Fruit fly (Drosophila melanogaster): Measurements from ENCODE around the gene CG14551.
A peak's percentile ranks its signal among the peaks of the same experiment; 100 is the strongest.

CG14551 gene

dm6 chr3R:26014262-26014833 lies 48.5 kb downstream of the CG14551 start, which contains the start of gene Kaz-m1 (continued):
- TF ChIP-seq CG31365 (tag; optimal IDR thresholded peaks at IDR 0.05) (no peak), NFAT (GFP tag; IDR thresholded peaks at IDR 0.05) (no peak), CoRest (tag; optimal IDR thresholded peaks at IDR 0.05) (peak; percentile 77), Jarid2 (GFP tag; optimal IDR thresholded peaks at IDR 0.05) (no peak), Scr (GFP tag; IDR thresholded peaks at IDR 0.05; ENCODE audit: partially characterized antibody) (no peak), maf-S (GFP tag; optimal IDR thresholded peaks at IDR 0.05) (no peak), CG9817 (tag; optimal IDR thresholded peaks at IDR 0.05) (peak; percentile 55), CG4820 (GFP tag; optimal IDR thresholded peaks at IDR 0.05) (peak; percentile 50), CG2712 (tag; optimal IDR thresholded peaks at IDR 0.05) (peak; percentile 81), Meics (GFP tag; optimal IDR thresholded peaks at IDR 0.05) (peak; percentile 62), ERR (GFP tag; optimal IDR thresholded peaks at IDR 0.05) (no peak), knrl (GFP tag; IDR thresholded peaks at IDR 0.05; ENCODE audit: partially characterized antibody) (no peak), z (GFP tag; IDR thresholded peaks at IDR 0.05) (no peak), CG12155 (GFP tag; optimal IDR thresholded peaks at IDR 0.05) (peak; percentile 30), C15 (GFP tag; IDR thresholded peaks at IDR 0.05) (no peak), Abd-B (GFP tag; optimal IDR thresholded peaks at IDR 0.05) (no peak), CG12236 (GFP tag; optimal IDR thresholded peaks at IDR 0.05) (no peak), Trl (optimal IDR thresholded peaks at IDR 0.05) (no peak), Trl (GFP tag; optimal IDR thresholded peaks at IDR 0.05) (no peak), zf30C (GFP tag; optimal IDR thresholded peaks at IDR 0.05) (no peak), HLH54F (GFP tag; optimal IDR thresholded peaks at IDR 0.05) (no peak), Poxn (GFP tag; IDR thresholded peaks at IDR 0.05) (no peak), grau (tag; optimal IDR thresholded peaks at IDR 0.05) (peak; percentile 75), p53 (GFP tag; optimal IDR thresholded peaks at IDR 0.05) (no peak), pros (GFP tag; optimal IDR thresholded peaks at IDR 0.05) (no peak), CG14014 (GFP tag; IDR thresholded peaks at IDR 0.05) (peak; percentile 35; the same call in 1 of the 2 replicates), fd3F (GFP tag; optimal IDR thresholded peaks at IDR 0.05) (peak; percentile 15), Six4 (GFP tag; optimal IDR thresholded peaks at IDR 0.05) (no peak), CG7372 (GFP tag; IDR thresholded peaks at IDR 0.05) (no peak), Gug (GFP tag; IDR thresholded peaks at IDR 0.05) (no peak), ac (GFP tag; optimal IDR thresholded peaks at IDR 0.05) (no peak), cato (GFP tag; optimal IDR thresholded peaks at IDR 0.05; ENCODE audit: borderline replicate concordance) (no peak), YL-1 (GFP tag; optimal IDR thresholded peaks at IDR 0.05) (no peak), bowl (GFP tag; IDR thresholded peaks at IDR 0.05) (no peak), ttk (GFP tag; IDR thresholded peaks at IDR 0.05) (no peak), Deaf1 (tag; optimal IDR thresholded peaks at IDR 0.05) (peak; percentile 56), CG9797 (GFP tag; optimal IDR thresholded peaks at IDR 0.05) (no peak), Optix (GFP tag; IDR thresholded peaks at IDR 0.05) (no peak), prd (optimal IDR thresholded peaks at IDR 0.05) (no peak), prd (GFP tag; IDR thresholded peaks at IDR 0.05) (peak; percentile 58; the same call in 2 of the 3 replicates), Hr39 (optimal IDR thresholded peaks at IDR 0.05) (no peak), Hey (tag; optimal IDR thresholded peaks at IDR 0.05) (no peak), jigr1 (GFP tag; IDR thresholded peaks at IDR 0.05) (no peak), CG43689 (GFP tag; IDR thresholded peaks at IDR 0.05) (no peak), Usf (GFP tag; optimal IDR thresholded peaks at IDR 0.05) (no peak), gt (GFP tag; IDR thresholded peaks at IDR 0.05) (no peak), gro (GFP tag; optimal IDR thresholded peaks at IDR 0.05) (no peak), CG1832 (GFP tag; optimal IDR thresholded peaks at IDR 0.05) (no peak), ham (GFP tag; IDR thresholded peaks at IDR 0.05) (no peak), vvl (GFP tag; IDR thresholded peaks at IDR 0.05) (peak; percentile 53; the same call in 1 of the 2 replicates), CG11504 (tag; optimal IDR thresholded peaks at IDR 0.05) (peak; percentile 72), CG10979 (tag; optimal IDR thresholded peaks at IDR 0.05) (peak; percentile 79), HmgD (GFP tag; optimal IDR thresholded peaks at IDR 0.05) (no peak)

Data from whole organism, embryonic.